Fruit fly (Drosophila melanogaster) whole organism, adult: ENCODE results near the gene mRpS10.

Source experiments
- CG1620 ChIP-seq: fragments of 200-800 bp; sonication (Bioruptor generic); optimal IDR thresholded peaks from 2 replicates; lab custom pipeline; 2016; ENCODE audit warnings: missing biosample characterization, missing genetic modification characterization
- Clk ChIP-seq: fragments of 200-800 bp; sonication (Bioruptor generic); optimal IDR thresholded peaks from 2 replicates; lab custom pipeline; 2017; ENCODE audit warnings: missing biosample characterization, missing genetic modification characterization
- bab1 ChIP-seq: fragments of 200-800 bp; sonication (Bioruptor generic); optimal IDR thresholded peaks from 3 replicates; lab custom pipeline; 2019; ENCODE audit warnings: missing biosample characterization, mild to moderate bottlenecking, missing genetic modification characterization, moderate library complexity
- cnc ChIP-seq, 2 experiments: fragments of >200 bp; optimal IDR thresholded peaks; 2 replicates each; lab custom pipeline; 2017
- ovo ChIP-seq: fragments of 200-800 bp; sonication (Bioruptor generic); optimal IDR thresholded peaks from 2 replicates; lab custom pipeline; 2016; ENCODE audit warnings: missing biosample characterization, missing genetic modification characterization

- TF ChIP-seq Clk (GFP tag; lab: Kevin White, UChicago) (peak; percentile 94), bab1 (GFP tag; lab: Kevin White, UChicago) (peak; percentile 98), cnc (optimal IDR thresholded peaks at IDR 0.05; lab: Kevin White, UChicago) (no peak), ovo (GFP tag; lab: Kevin White, UChicago) (peak; percentile 91), CG1620 (GFP tag; lab: Kevin White, UChicago) (peak; percentile 96)
These were observed 45.7 kb downstream of the mRpS10 start, which contains the start of the genes Cp190 and CG4338 for dm6 chr3R:15275158-15275623.
